Worm (Caenorhabditis elegans): ENCODE results near the gene Y81B9A.2.

- no peak for TF ChIP-seq skn-1 (tag; optimal IDR thresholded peaks at IDR 0.05)
- no peak for TF ChIP-seq elt-3 (tag; optimal IDR thresholded peaks at IDR 0.05)
- TF ChIP-seq snpc-4 (tag; optimal IDR thresholded peaks at IDR 0.05), result no peak
Observed at ce11 chrX:9195375-9196098, 11.6 kb downstream of the Y81B9A.2 start.
